Worm (Caenorhabditis elegans) whole organism, late embryonic: ENCODE measurements around the gene Y17D7B.4.

ENCODE experiments used
- C08G9.2 ChIP-seq: sonication (generic microtip); optimal IDR thresholded peaks from 2 replicates; lab custom pipeline; 2016; ENCODE audit warnings: mild to moderate bottlenecking, missing genetic modification characterization, moderate library complexity, missing compliant biosample characterization
- F13H6.1 ChIP-seq: sonication (generic microtip); optimal IDR thresholded peaks from 2 replicates; lab custom pipeline; 2016; ENCODE audit warnings: missing genetic modification characterization, missing compliant biosample characterization
- K02D7.2 ChIP-seq: sonication (generic microtip); optimal IDR thresholded peaks from 2 replicates; lab custom pipeline; 2017; ENCODE audit warnings: mild to moderate bottlenecking, missing genetic modification characterization, missing compliant biosample characterization
- K09A11.1 ChIP-seq: sonication (generic microtip); optimal IDR thresholded peaks from 2 replicates; lab custom pipeline; 2017; ENCODE audit warnings: antibody characterized with exemption, mild to moderate bottlenecking, missing genetic modification characterization, missing compliant biosample characterization; ENCODE audit not compliant: insufficient read depth
- Y22D7AL.16 ChIP-seq: sonication (generic microtip); optimal IDR thresholded peaks from 2 replicates; lab custom pipeline; 2016; ENCODE audit warnings: missing genetic modification characterization, missing compliant biosample characterization
- ahr-1 ChIP-seq: sonication (generic microtip); optimal IDR thresholded peaks from 2 replicates; lab custom pipeline; 2016; ENCODE audit warnings: missing genetic modification characterization, missing compliant biosample characterization
- ceh-2 ChIP-seq: sonication (generic microtip); optimal IDR thresholded peaks from 2 replicates; lab custom pipeline; 2016; ENCODE audit warnings: missing genotype, missing genetic modification characterization, missing compliant biosample characterization
- ceh-22 ChIP-seq: sonication (generic microtip); optimal IDR thresholded peaks from 2 replicates; lab custom pipeline; 2017; ENCODE audit warnings: missing biosample characterization, missing genetic modification characterization
- ceh-31 ChIP-seq: sonication (generic microtip); optimal IDR thresholded peaks from 2 replicates; lab custom pipeline; 2016; ENCODE audit warnings: missing genetic modification characterization, missing compliant biosample characterization
- ceh-45 ChIP-seq: fragments of 200-800 bp; sonication (Bioruptor generic); IDR thresholded peaks from 2 replicates; pipeline ENCODE4 v1.3.6; 2022; ENCODE audit warnings: missing genetic modification reagents, missing genetic modification characterization, missing compliant biosample characterization
- ceh-48 ChIP-seq: sonication (generic microtip); optimal IDR thresholded peaks from 2 replicates; lab custom pipeline; 2016; ENCODE audit warnings: missing genetic modification characterization, inconsistent platforms, missing compliant biosample characterization
- dve-1 ChIP-seq: sonication (generic microtip); optimal IDR thresholded peaks from 2 replicates; lab custom pipeline; 2017; ENCODE audit warnings: antibody characterized with exemption, mild to moderate bottlenecking, missing genetic modification characterization, missing compliant biosample characterization
- elt-4 ChIP-seq: sonication (generic microtip); optimal IDR thresholded peaks from 2 replicates; lab custom pipeline; 2016; ENCODE audit warnings: missing genetic modification characterization, missing compliant biosample characterization
- ets-4 ChIP-seq: sonication (generic microtip); optimal IDR thresholded peaks from 2 replicates; lab custom pipeline; 2016; ENCODE audit warnings: missing genetic modification characterization, missing compliant biosample characterization
- fax-1 ChIP-seq: sonication (generic microtip); optimal IDR thresholded peaks from 2 replicates; lab custom pipeline; 2016; ENCODE audit warnings: missing genotype, missing genetic modification characterization, missing compliant biosample characterization
- hlh-13 ChIP-seq: fragments of 200-800 bp; sonication (Bioruptor generic); optimal IDR thresholded peaks from 2 replicates; lab custom pipeline; 2018; ENCODE audit warnings: mild to moderate bottlenecking, missing genetic modification characterization, missing compliant biosample characterization
- hlh-8 ChIP-seq: sonication (generic microtip); optimal IDR thresholded peaks from 2 replicates; lab custom pipeline; 2016; ENCODE audit warnings: missing genotype, missing genetic modification characterization, missing compliant biosample characterization
- lim-6 ChIP-seq: sonication (generic microtip); optimal IDR thresholded peaks from 2 replicates; lab custom pipeline; 2016; ENCODE audit warnings: missing genetic modification characterization, missing compliant biosample characterization
- lin-11 ChIP-seq: fragments of 200-800 bp; sonication (Bioruptor generic); optimal IDR thresholded peaks from 2 replicates; lab custom pipeline; 2018; ENCODE audit warnings: mild to moderate bottlenecking, missing genetic modification characterization, missing compliant biosample characterization
- madf-2 ChIP-seq: sonication (generic microtip); optimal IDR thresholded peaks from 2 replicates; lab custom pipeline; 2017; ENCODE audit warnings: missing genetic modification characterization, missing compliant biosample characterization
- nfya-1 ChIP-seq: sonication (generic microtip); optimal IDR thresholded peaks from 2 replicates; lab custom pipeline; 2017; ENCODE audit warnings: missing genetic modification characterization, mild to moderate bottlenecking, missing compliant biosample characterization, antibody characterized with exemption, moderate library complexity
- nhr-11 ChIP-seq: fragments of 150-350 bp; optimal IDR thresholded peaks from 2 replicates; lab custom pipeline; 2014; ENCODE audit warnings: missing biosample characterization, missing genetic modification characterization
- npax-4 ChIP-seq: sonication (generic microtip); optimal IDR thresholded peaks from 2 replicates; lab custom pipeline; 2016; ENCODE audit warnings: missing genetic modification characterization, missing compliant biosample characterization
- pag-3 ChIP-seq: sonication (generic microtip); optimal IDR thresholded peaks from 2 replicates; lab custom pipeline; 2016; ENCODE audit warnings: missing compliant biosample characterization, missing genetic modification characterization, borderline replicate concordance
- pax-1 ChIP-seq: fragments of 150-350 bp; optimal IDR thresholded peaks from 2 replicates; lab custom pipeline; 2014; ENCODE audit warnings: missing biosample characterization, missing genetic modification characterization
- pha-2 ChIP-seq: sonication (generic microtip); optimal IDR thresholded peaks from 2 replicates; lab custom pipeline; 2017; ENCODE audit warnings: mild to moderate bottlenecking, missing genetic modification characterization, missing compliant biosample characterization
- pha-4 ChIP-seq: fragments of 150-350 bp; optimal IDR thresholded peaks from 2 replicates; lab custom pipeline; 2018; ENCODE audit warnings: missing biosample characterization, missing genetic modification reagents, missing genetic modification characterization
- pros-1 ChIP-seq: fragments of 150-350 bp; optimal IDR thresholded peaks from 2 replicates; lab custom pipeline; 2014; ENCODE audit warnings: missing biosample characterization, missing genetic modification reagents, missing genetic modification characterization
- rnt-1 ChIP-seq: sonication (generic microtip); optimal IDR thresholded peaks from 2 replicates; lab custom pipeline; 2016; ENCODE audit warnings: missing genetic modification characterization, missing compliant biosample characterization
- tbx-2 ChIP-seq: sonication (generic microtip); optimal IDR thresholded peaks from 2 replicates; lab custom pipeline; 2016; ENCODE audit warnings: missing genetic modification characterization, missing compliant biosample characterization
- tbx-7 ChIP-seq: sonication (generic microtip); optimal IDR thresholded peaks from 2 replicates; lab custom pipeline; 2016; ENCODE audit warnings: missing genotype, missing genetic modification characterization, missing compliant biosample characterization
- ttx-3 ChIP-seq: sonication (generic microtip); optimal IDR thresholded peaks from 2 replicates; lab custom pipeline; 2016; ENCODE audit warnings: missing genetic modification reagents, missing genetic modification characterization, missing compliant biosample characterization
- unc-3 ChIP-seq, 2 experiments: fragments of 200-800 bp in 1 of 2; sonication (Bioruptor generic) in 1 of 2; sonication (generic microtip) in 1 of 2; conservative IDR thresholded peaks in 1 of 2; optimal IDR thresholded peaks in 1 of 2; 2 replicates each; pipeline versions ENCODE4 v1.3.6 to Lab custom; 2016 to 2022; ENCODE audit warnings: missing compliant biosample characterization in 2 of 2, missing genetic modification characterization in 2 of 2, missing genetic modification reagents in 1 of 2
- unc-42 ChIP-seq: sonication (generic microtip); optimal IDR thresholded peaks from 2 replicates; lab custom pipeline; 2016; ENCODE audit warnings: missing genotype, missing genetic modification characterization, missing compliant biosample characterization
- unc-86 ChIP-seq: sonication (generic microtip); optimal IDR thresholded peaks from 2 replicates; lab custom pipeline; 2016; ENCODE audit warnings: missing genetic modification characterization, missing compliant biosample characterization
- zip-5 ChIP-seq: sonication (generic microtip); optimal IDR thresholded peaks from 2 replicates; lab custom pipeline; 2016; ENCODE audit warnings: missing genetic modification characterization, missing compliant biosample characterization
- ztf-16 ChIP-seq: sonication (generic microtip); optimal IDR thresholded peaks from 2 replicates; lab custom pipeline; 2017; ENCODE audit warnings: missing genetic modification characterization, missing compliant biosample characterization

Gene Y17D7B.4

ce11 chrV:18776245-18776737, at the start of gene Y17D7B.4:
Gene Y17D7B.4 (minus strand): TSS chrV:18776687.
- no peak for TF ChIP-seq ttx-3 (tag; lab: Kevin White, UChicago)
- TF ChIP-seq unc-42 (tag; lab: Kevin White, UChicago), result no peak
- no peak for TF ChIP-seq tbx-2 (tag; lab: Kevin White, UChicago)
- no peak for TF ChIP-seq ceh-2 (tag; lab: Kevin White, UChicago)
- TF ChIP-seq pag-3, result no peak
- no peak for TF ChIP-seq pha-4 (tag; lab: Kevin White, UChicago)
- no peak for TF ChIP-seq unc-86
- TF ChIP-seq zip-5 (tag; lab: Kevin White, UChicago), result no peak
- TF ChIP-seq ceh-48 (tag; lab: Kevin White, UChicago), result no peak
- TF ChIP-seq pros-1 (tag; lab: Kevin White, UChicago), result no peak
- no peak for TF ChIP-seq K09A11.1 (tag; lab: Kevin White, UChicago)
- no peak for TF ChIP-seq npax-4
- no peak for TF ChIP-seq F13H6.1 (tag; lab: Kevin White, UChicago)

ce11 chrV:18821569-18821968, 45.1 kb upstream of the Y17D7B.4 start:
- TF ChIP-seq pax-1 (tag; lab: Kevin White, UChicago) (no peak), nhr-11 (tag; lab: Kevin White, UChicago) (no peak), unc-42 (tag; lab: Kevin White, UChicago) (peak; percentile 46), fax-1 (no peak), zip-5 (tag; lab: Kevin White, UChicago) (no peak), ets-4 (tag; lab: Kevin White, UChicago) (no peak), ceh-45 (no peak), Y22D7AL.16 (tag; lab: Kevin White, UChicago) (no peak)
- TF ChIP-seq, all 69 proteins: peak for 1

- TF ChIP-seq C08G9.2 (tag; lab: Kevin White, UChicago) (no peak), ceh-22 (tag; lab: Kevin White, UChicago) (no peak), hlh-13 (no peak), zip-5 (tag; lab: Kevin White, UChicago) (no peak), unc-86 (no peak), ceh-31 (tag; lab: Kevin White, UChicago) (no peak), unc-3 (GFP tag; conservative IDR thresholded peaks at IDR 0.05; lab: Robert Waterston, UW) (no peak), unc-3 (tag; optimal IDR thresholded peaks at IDR 0.05; lab: Kevin White, UChicago) (no peak), F13H6.1 (tag; lab: Kevin White, UChicago) (no peak), tbx-2 (tag; lab: Kevin White, UChicago) (no peak), pag-3 (no peak), ahr-1 (tag; lab: Kevin White, UChicago) (no peak), nhr-11 (tag; lab: Kevin White, UChicago) (no peak), lim-6 (tag; lab: Kevin White, UChicago) (no peak), tbx-7 (no peak), lin-11 (tag; lab: Kevin White, UChicago) (no peak), nfya-1 (tag; lab: Kevin White, UChicago) (no peak), ztf-16 (tag; lab: Kevin White, UChicago) (no peak), K02D7.2 (no peak)
Observed at ce11 chrV:18819643-18820042, 43.2 kb upstream of the Y17D7B.4 start, which contains the start of gene ncs-5. Gene ncs-5 (plus strand): TSS chrV:18819766.

- no peak for TF ChIP-seq F13H6.1 (tag; lab: Kevin White, UChicago)
Observed at ce11 chrV:18811360-18811759, 34.9 kb upstream of the Y17D7B.4 start, which contains the start of gene C54E10.7. Gene C54E10.7 (plus strand): TSS chrV:18811660.

ce11 chrV:18810705-18811104, 34.2 kb upstream of the Y17D7B.4 start, which contains the start of gene C54E10.3:
Gene C54E10.3 (plus strand): TSS chrV:18811005.
- no peak for TF ChIP-seq dve-1 (tag; lab: Kevin White, UChicago)
- no peak for TF ChIP-seq K02D7.2
- TF ChIP-seq hlh-8 (tag; lab: Kevin White, UChicago), result no peak
- no peak for TF ChIP-seq pax-1 (tag; lab: Kevin White, UChicago)
- TF ChIP-seq elt-4 (tag; lab: Kevin White, UChicago), result no peak
- TF ChIP-seq madf-2 (tag; lab: Kevin White, UChicago), result no peak
- no peak for TF ChIP-seq pha-2 (tag; lab: Kevin White, UChicago)
- no peak for TF ChIP-seq lim-6 (tag; lab: Kevin White, UChicago)
- TF ChIP-seq rnt-1, result no peak
